Worm (Caenorhabditis elegans) whole organism, L2 larva: ENCODE results near the gene Y2H9A.6.

Source experiments
- fos-1 ChIP-seq: fragments of 150-350 bp; optimal IDR thresholded peaks from 2 replicates; lab custom pipeline; 2014; ENCODE audit warnings: missing biosample characterization, missing genetic modification characterization
- gmeb-1 ChIP-seq: fragments of 150-350 bp; optimal IDR thresholded peaks from 2 replicates; lab custom pipeline; 2014; ENCODE audit warnings: missing biosample characterization, missing genetic modification characterization
- zag-1 ChIP-seq: fragments of 150-350 bp; optimal IDR thresholded peaks from 2 replicates; lab custom pipeline; 2014; ENCODE audit warnings: missing biosample characterization, missing genetic modification characterization
- ztf-11 ChIP-seq: sonication (generic microtip); optimal IDR thresholded peaks from 2 replicates; lab custom pipeline; 2017; ENCODE audit warnings: missing biosample characterization, missing genetic modification characterization

ce11 chrV:13401669-13402068 lies 42.0 kb upstream of the Y2H9A.6 start:
- TF ChIP-seq fos-1 (no peak), zag-1 (no peak), gmeb-1 (no peak), ztf-11 (tag; lab: Kevin White, UChicago) (no peak)
